Worm (Caenorhabditis elegans) whole organism, L1 larva: ENCODE measurements around the gene srm-4.

Experiments
- C04F5.9 ChIP-seq: sonication (generic microtip); optimal IDR thresholded peaks from 2 replicates; lab custom pipeline; 2016; ENCODE audit warnings: missing genetic modification characterization, missing compliant biosample characterization
- C16A3.4 ChIP-seq: fragments of 150-350 bp; optimal IDR thresholded peaks from 2 replicates; lab custom pipeline; 2014; ENCODE audit warnings: missing biosample characterization, missing genetic modification characterization
- C34B4.2 ChIP-seq: sonication (generic microtip); optimal IDR thresholded peaks from 2 replicates; lab custom pipeline; 2017; ENCODE audit warnings: mild to moderate bottlenecking, missing genetic modification characterization, missing compliant biosample characterization
- F16B12.6 ChIP-seq: fragments of 150-350 bp; optimal IDR thresholded peaks from 2 replicates; lab custom pipeline; 2014; ENCODE audit warnings: missing biosample characterization, missing genetic modification characterization
- alr-1 ChIP-seq: fragments of 200-800 bp; sonication (Bioruptor generic); optimal IDR thresholded peaks from 2 replicates; lab custom pipeline; 2018; ENCODE audit warnings: borderline replicate concordance, mild to moderate bottlenecking, missing genetic modification characterization, missing compliant biosample characterization
- aly-2 ChIP-seq: fragments of 150-350 bp; optimal IDR thresholded peaks from 2 replicates; lab custom pipeline; 2014; ENCODE audit warnings: missing biosample characterization, missing genetic modification characterization
- ama-1 ChIP-seq: fragments of 150-350 bp; optimal IDR thresholded peaks from 2 replicates; lab custom pipeline; 2014
- blmp-1 ChIP-seq: fragments of 150-350 bp; optimal IDR thresholded peaks from 2 replicates; lab custom pipeline; 2014; ENCODE audit warnings: missing biosample characterization, missing genetic modification characterization
- ceh-63 ChIP-seq: fragments of 200-800 bp; sonication (Bioruptor generic); optimal IDR thresholded peaks from 2 replicates; lab custom pipeline; 2018; ENCODE audit warnings: mild to moderate bottlenecking, missing genetic modification characterization, missing compliant biosample characterization
- ceh-8 ChIP-seq: fragments of 200-800 bp; sonication (Bioruptor generic); optimal IDR thresholded peaks from 2 replicates; lab custom pipeline; 2018; ENCODE audit warnings: mild to moderate bottlenecking, missing genetic modification characterization, moderate library complexity, missing compliant biosample characterization
- ceh-90 ChIP-seq: sonication (generic microtip); optimal IDR thresholded peaks from 2 replicates; lab custom pipeline; 2016; ENCODE audit warnings: missing genetic modification characterization, missing compliant biosample characterization
- ces-1 ChIP-seq: fragments of 150-350 bp; optimal IDR thresholded peaks from 2 replicates; lab custom pipeline; 2014; ENCODE audit warnings: missing biosample characterization, missing genetic modification reagents, missing genetic modification characterization
- dpl-1 ChIP-seq, 3 experiments: fragments of 150-350 bp in 2 of 3; sonication (generic microtip) in 1 of 3; optimal IDR thresholded peaks; 2 replicates each; lab custom pipeline; 2014 to 2017; ENCODE audit warnings: missing biosample characterization in 3 of 3, missing genetic modification characterization in 3 of 3, missing genetic modification reagents in 3 of 3
- elt-2 ChIP-seq: sonication (generic microtip); optimal IDR thresholded peaks from 2 replicates; lab custom pipeline; 2016; ENCODE audit warnings: missing genetic modification characterization, mild to moderate bottlenecking, inconsistent platforms, missing compliant biosample characterization, missing genetic modification reagents
- fkh-10 ChIP-seq: sonication (generic microtip); optimal IDR thresholded peaks from 2 replicates; lab custom pipeline; 2017; ENCODE audit warnings: missing biosample characterization, missing genetic modification reagents, missing genetic modification characterization
- fkh-4 ChIP-seq: sonication (generic microtip); optimal IDR thresholded peaks from 2 replicates; lab custom pipeline; 2016; ENCODE audit warnings: missing compliant biosample characterization, missing genetic modification characterization, borderline replicate concordance
- grh-1 ChIP-seq: fragments of 200-800 bp; sonication (Bioruptor generic); IDR thresholded peaks from 2 replicates; pipeline ENCODE4 v1.3.6; 2022; ENCODE audit warnings: missing genetic modification reagents, missing genetic modification characterization, missing compliant biosample characterization
- hlh-17 ChIP-seq: fragments of 200-800 bp; sonication (Bioruptor generic); optimal IDR thresholded peaks from 2 replicates; lab custom pipeline; 2018; ENCODE audit warnings: missing genetic modification characterization, mild to moderate bottlenecking, missing compliant biosample characterization, moderate library complexity, borderline replicate concordance
- hlh-4 ChIP-seq: sonication (generic microtip); optimal IDR thresholded peaks from 2 replicates; lab custom pipeline; 2016; ENCODE audit warnings: mild to moderate bottlenecking, missing genetic modification characterization, missing compliant biosample characterization
- hpl-2 ChIP-seq: fragments of 150-350 bp; optimal IDR thresholded peaks from 2 replicates; lab custom pipeline; 2014; ENCODE audit warnings: missing biosample characterization, missing genetic modification reagents, missing genetic modification characterization
- irx-1 ChIP-seq: sonication (generic microtip); optimal IDR thresholded peaks from 2 replicates; lab custom pipeline; 2016; ENCODE audit warnings: missing genetic modification characterization, missing compliant biosample characterization
- isw-1 ChIP-seq: fragments of 200-800 bp; sonication (Bioruptor generic); IDR thresholded peaks from 2 replicates; pipeline ENCODE4 v1.3.6; 2022; ENCODE audit warnings: missing genetic modification characterization, missing compliant biosample characterization
- jun-1 ChIP-seq: fragments of 150-350 bp; optimal IDR thresholded peaks from 2 replicates; lab custom pipeline; 2014; ENCODE audit warnings: missing biosample characterization, missing genetic modification reagents, missing genetic modification characterization
- lin-13 ChIP-seq: fragments of 150-350 bp; optimal IDR thresholded peaks from 2 replicates; lab custom pipeline; 2014; ENCODE audit warnings: missing biosample characterization, missing genetic modification reagents, missing genetic modification characterization
- lin-15B ChIP-seq: fragments of 150-350 bp; sonication (generic microtip); optimal IDR thresholded peaks from 3 replicates; lab custom pipeline; 2014; ENCODE audit warnings: missing biosample characterization, missing genetic modification characterization
- lin-35 ChIP-seq, 2 experiments: fragments of 150-350 bp; optimal IDR thresholded peaks; 2 replicates each; lab custom pipeline; 2014; ENCODE audit warnings: missing biosample characterization in 2 of 2, missing genetic modification characterization in 2 of 2, missing genetic modification reagents in 2 of 2
- lin-39 ChIP-seq: fragments of 150-350 bp; optimal IDR thresholded peaks from 2 replicates; lab custom pipeline; 2014; ENCODE audit warnings: missing biosample characterization, missing genetic modification reagents, missing genetic modification characterization
- lir-3 ChIP-seq: sonication (generic microtip); optimal IDR thresholded peaks from 2 replicates; lab custom pipeline; 2016; ENCODE audit warnings: mild to moderate bottlenecking, missing genetic modification characterization, moderate library complexity, missing compliant biosample characterization; ENCODE audit not compliant: poor library complexity
- mab-9 ChIP-seq: fragments of 200-800 bp; sonication (Bioruptor generic); IDR thresholded peaks from 2 replicates; pipeline ENCODE4 v1.3.6; 2022; ENCODE audit warnings: missing genetic modification reagents, missing genetic modification characterization, missing compliant biosample characterization
- mdl-1 ChIP-seq, 2 experiments: fragments of 150-350 bp; optimal IDR thresholded peaks; 2 replicates each; lab custom pipeline; 2014 to 2017; ENCODE audit warnings: missing biosample characterization in 2 of 2, missing genetic modification characterization in 2 of 2, inconsistent platforms in 1 of 2
- mef-2 ChIP-seq: fragments of 150-350 bp; optimal IDR thresholded peaks from 2 replicates; lab custom pipeline; 2014; ENCODE audit warnings: missing biosample characterization, missing genetic modification characterization
- nhr-20 ChIP-seq: sonication (generic microtip); optimal IDR thresholded peaks from 2 replicates; lab custom pipeline; 2016; ENCODE audit warnings: mild to moderate bottlenecking, missing genetic modification characterization, missing compliant biosample characterization
- nhr-28 ChIP-seq: fragments of 150-350 bp; optimal IDR thresholded peaks from 2 replicates; lab custom pipeline; 2014; ENCODE audit warnings: missing biosample characterization, missing genetic modification characterization
- nhr-47 ChIP-seq: sonication (generic microtip); optimal IDR thresholded peaks from 2 replicates; lab custom pipeline; 2016; ENCODE audit warnings: mild to moderate bottlenecking, missing genetic modification characterization, moderate library complexity, missing compliant biosample characterization
- nhr-71 ChIP-seq: sonication (generic microtip); optimal IDR thresholded peaks from 2 replicates; lab custom pipeline; 2016; ENCODE audit warnings: mild to moderate bottlenecking, missing genetic modification characterization, moderate library complexity, missing compliant biosample characterization
- nhr-77 ChIP-seq: fragments of 150-350 bp; optimal IDR thresholded peaks from 2 replicates; lab custom pipeline; 2014; ENCODE audit warnings: missing biosample characterization, missing genetic modification characterization
- nhr-84 ChIP-seq: sonication (generic microtip); optimal IDR thresholded peaks from 2 replicates; lab custom pipeline; 2017; ENCODE audit warnings: missing biosample characterization, missing genetic modification characterization
- nhr-90 ChIP-seq: sonication (generic microtip); optimal IDR thresholded peaks from 2 replicates; lab custom pipeline; 2016; ENCODE audit warnings: mild to moderate bottlenecking, missing genetic modification characterization, missing compliant biosample characterization; ENCODE audit not compliant: poor library complexity
- pag-3 ChIP-seq: sonication (generic microtip); optimal IDR thresholded peaks from 2 replicates; lab custom pipeline; 2017; ENCODE audit warnings: missing genetic modification characterization, mild to moderate bottlenecking, missing compliant biosample characterization, antibody characterized with exemption, borderline replicate concordance; ENCODE audit not compliant: insufficient read depth
- rnt-1 ChIP-seq: sonication (generic microtip); optimal IDR thresholded peaks from 2 replicates; lab custom pipeline; 2016; ENCODE audit warnings: mild to moderate bottlenecking, missing genetic modification characterization, moderate library complexity, missing compliant biosample characterization
- snpc-4 ChIP-seq: fragments of 150-350 bp; optimal IDR thresholded peaks from 2 replicates; lab custom pipeline; 2014; ENCODE audit warnings: missing biosample characterization, missing genetic modification characterization
- swsn-7 ChIP-seq: sonication (generic microtip); optimal IDR thresholded peaks from 2 replicates; lab custom pipeline; 2016; ENCODE audit warnings: missing genetic modification characterization, missing compliant biosample characterization
- tbx-2 ChIP-seq: sonication (generic microtip); optimal IDR thresholded peaks from 2 replicates; lab custom pipeline; 2016; ENCODE audit warnings: missing genetic modification characterization, missing compliant biosample characterization
- unc-130 ChIP-seq: fragments of 150-350 bp; optimal IDR thresholded peaks from 2 replicates; lab custom pipeline; 2017; ENCODE audit warnings: missing biosample characterization, missing genetic modification characterization, inconsistent platforms
- unc-30 ChIP-seq: sonication (generic microtip); optimal IDR thresholded peaks from 2 replicates; lab custom pipeline; 2017; ENCODE audit warnings: missing biosample characterization, missing genetic modification characterization
- unc-86 ChIP-seq: sonication (generic microtip); optimal IDR thresholded peaks from 2 replicates; lab custom pipeline; 2016; ENCODE audit warnings: missing genetic modification characterization, missing compliant biosample characterization
- vab-15 ChIP-seq: sonication (generic microtip); optimal IDR thresholded peaks from 2 replicates; lab custom pipeline; 2017; ENCODE audit warnings: missing genotype, mild to moderate bottlenecking, missing genetic modification characterization, missing compliant biosample characterization
- xbp-1 ChIP-seq: sonication (generic microtip); optimal IDR thresholded peaks from 2 replicates; lab custom pipeline; 2016; ENCODE audit warnings: missing genetic modification characterization, missing compliant biosample characterization
- ztf-11 ChIP-seq, 2 experiments: sonication (generic microtip); optimal IDR thresholded peaks; 2 replicates each; lab custom pipeline; 2016 to 2017; ENCODE audit warnings: missing genetic modification characterization in 2 of 2, missing biosample characterization in 1 of 2, missing compliant biosample characterization in 1 of 2
- ztf-4 ChIP-seq: fragments of 150-350 bp; optimal IDR thresholded peaks from 2 replicates; lab custom pipeline; 2014; ENCODE audit warnings: missing biosample characterization, missing genetic modification characterization

Gene srm-4

ce11 chrV:14355738-14356368, 22.6 kb downstream of the srm-4 start, which contains the start of gene cyn-1 (continued):
- peak; percentile 27 for TF ChIP-seq vab-15 (tag; lab: Kevin White, UChicago)
- TF ChIP-seq, all 84 proteins: peak for 61

DNA sequence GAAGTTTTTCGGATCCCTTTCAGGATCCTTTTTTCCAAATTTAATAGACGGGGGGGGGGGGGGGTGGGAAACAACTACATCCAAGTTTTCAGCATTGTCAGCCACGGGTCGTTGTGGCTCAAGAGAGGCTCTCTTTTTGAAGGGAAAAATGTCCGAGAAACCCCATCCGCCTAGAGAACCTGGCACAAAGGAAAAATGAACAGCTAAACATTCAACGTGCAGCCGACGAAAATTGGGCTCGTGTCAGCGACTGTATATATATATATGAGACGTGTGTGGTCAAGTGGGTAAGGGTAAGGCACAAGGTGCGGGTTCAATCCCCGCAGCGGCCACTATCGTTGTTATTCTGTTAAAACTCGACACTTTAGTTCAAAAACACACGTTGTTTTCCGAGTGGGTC, 25.4 kb downstream of the srm-4 start, which contains the start of gene Y49A3A.4:
Gene Y49A3A.4 (minus strand): TSS at position 314 of the 400 bp plus-strand sequence.
- TF ChIP-seq ztf-11 (tag; optimal IDR thresholded peaks at IDR 0.05; lab: Kevin White, UChicago) (no peak), nhr-28 (tag; lab: Kevin White, UChicago) (no peak), mdl-1 (tag; optimal IDR thresholded peaks at IDR 0.05; lab: Kevin White, UChicago) (no peak), unc-86 (tag; lab: Kevin White, UChicago) (no peak), nhr-20 (tag; lab: Kevin White, UChicago) (no peak), isw-1 (GFP tag; lab: Robert Waterston, UW) (no peak), lin-15B (no peak), xbp-1 (no peak), irx-1 (tag; lab: Kevin White, UChicago) (no peak), alr-1 (tag; lab: Kevin White, UChicago) (no peak), blmp-1 (tag; lab: Kevin White, UChicago) (no peak), elt-2 (tag; lab: Kevin White, UChicago) (no peak), F16B12.6 (tag; lab: Kevin White, UChicago) (no peak), nhr-77 (no peak), dpl-1 (GFP tag; optimal IDR thresholded peaks at IDR 0.05; lab: Kevin White, UChicago) (no peak), pag-3 (tag; lab: Kevin White, UChicago) (no peak), mab-9 (GFP tag; lab: Robert Waterston, UW) (no peak), C16A3.4 (tag; lab: Kevin White, UChicago) (no peak), ceh-63 (no peak), tbx-2 (tag; lab: Kevin White, UChicago) (no peak), ama-1 (lab: Kevin White, UChicago) (no peak), hlh-4 (no peak), lin-39 (tag; lab: Kevin White, UChicago) (no peak), hpl-2 (GFP tag; lab: Kevin White, UChicago) (no peak), fkh-4 (tag; lab: Kevin White, UChicago) (no peak), nhr-90 (tag; lab: Kevin White, UChicago) (peak; percentile 34), swsn-7 (tag; lab: Kevin White, UChicago) (no peak), ztf-4 (tag; lab: Kevin White, UChicago) (no peak), unc-130 (tag; lab: Kevin White, UChicago) (no peak), ces-1 (GFP tag; lab: Kevin White, UChicago) (no peak), nhr-71 (tag; lab: Kevin White, UChicago) (peak; percentile 13), hlh-17 (no peak), lin-13 (GFP tag; lab: Kevin White, UChicago) (no peak), fkh-10 (GFP tag; lab: Kevin White, UChicago) (no peak), lin-35 (GFP tag; optimal IDR thresholded peaks at IDR 0.05; lab: Kevin White, UChicago) (no peak), nhr-84 (no peak), aly-2 (tag; lab: Kevin White, UChicago) (no peak), grh-1 (GFP tag; lab: Robert Waterston, UW) (0 out of 2 replicates have a peak, but pooled peaks have one; percentile 9), C04F5.9 (tag; lab: Kevin White, UChicago) (no peak), ceh-90 (tag; lab: Kevin White, UChicago) (no peak), ceh-8 (GFP tag; lab: Kevin White, UChicago) (no peak), mef-2 (tag; lab: Kevin White, UChicago) (no peak), C34B4.2 (no peak), jun-1 (no peak), unc-30 (tag; lab: Kevin White, UChicago) (no peak), lir-3 (no peak), nhr-47 (tag; lab: Kevin White, UChicago) (no peak), rnt-1 (tag; lab: Kevin White, UChicago) (peak; percentile 29), snpc-4 (tag; lab: Kevin White, UChicago) (peak; percentile 86)
